Fruit fly (Drosophila melanogaster): ENCODE results near the gene tna.

The tna gene

DNA sequence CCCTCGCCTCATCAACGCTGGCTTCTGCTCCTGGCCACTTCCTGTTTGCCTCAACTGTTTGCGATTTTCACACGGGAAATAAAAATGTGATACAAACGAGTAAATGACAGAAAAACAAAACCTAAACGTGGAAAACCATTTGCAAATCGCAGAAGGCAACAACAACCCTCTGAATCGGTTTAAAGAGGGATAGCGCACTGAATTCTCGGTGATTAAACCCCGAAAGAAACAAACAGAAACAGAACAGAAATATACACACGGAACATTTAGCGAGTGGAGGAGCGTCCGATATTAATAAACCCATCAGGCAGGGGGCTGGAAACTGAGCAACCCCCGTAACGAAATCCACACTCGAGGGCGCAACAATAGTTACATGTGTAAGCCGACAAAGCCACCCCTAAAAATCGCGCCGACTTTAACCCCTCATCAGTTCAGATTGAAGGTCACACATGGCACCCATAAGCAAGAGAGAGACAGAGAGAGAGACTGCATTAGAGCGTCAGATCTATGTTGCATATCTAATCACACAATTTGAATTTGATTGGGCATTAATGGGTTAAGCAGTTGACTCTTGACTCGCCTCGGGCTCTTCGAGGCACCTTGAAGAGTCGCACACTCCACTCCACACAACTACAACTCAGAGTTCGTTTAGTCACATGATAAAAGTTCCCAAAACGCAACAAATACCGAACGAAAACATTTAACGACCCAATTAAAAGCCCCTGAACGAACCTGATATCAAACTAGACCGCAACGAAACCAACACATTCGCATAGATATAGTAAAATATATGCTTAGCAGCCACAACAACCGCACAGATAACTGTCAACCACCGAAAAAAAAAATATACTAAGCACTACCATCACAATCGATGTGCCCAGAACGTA is 26.6 kb downstream of the tna start (continued):
- no peak for TF ChIP-seq unc-4 (GFP tag; IDR thresholded peaks at IDR 0.05; ENCODE audit: partially characterized antibody)
- TF ChIP-seq CG18619 (GFP tag; optimal IDR thresholded peaks at IDR 0.05): peak; percentile 27
- TF ChIP-seq run (tag; optimal IDR thresholded peaks at IDR 0.05): peak; percentile 56
- TF ChIP-seq Hr78 (GFP tag; optimal IDR thresholded peaks at IDR 0.05): peak in 1 of 2 experiments; percentile 54
- TF ChIP-seq Rfx (GFP tag; IDR thresholded peaks at IDR 0.05): peak; percentile 40
- TF ChIP-seq stc (GFP tag; IDR thresholded peaks at IDR 0.05): no peak
- TF ChIP-seq CG11695 (GFP tag; IDR thresholded peaks at IDR 0.05): 0 out of 3 replicates have a peak, but pooled peaks have one; percentile 13
- TF ChIP-seq Deaf1 (tag; optimal IDR thresholded peaks at IDR 0.05): peak; percentile 12
- TF ChIP-seq CG15269 (tag; optimal IDR thresholded peaks at IDR 0.05): peak; percentile 36
- TF ChIP-seq CG13287 (GFP tag; IDR thresholded peaks at IDR 0.05; ENCODE audit: partially characterized antibody): no peak
- no peak for TF ChIP-seq CG18476 (GFP tag; optimal IDR thresholded peaks at IDR 0.05)
- peak; percentile 42; the same call in 1 of the 2 replicates for TF ChIP-seq GATAe (GFP tag; conservative IDR thresholded peaks at IDR 0.05)
- TF ChIP-seq CG12155 (GFP tag; optimal IDR thresholded peaks at IDR 0.05): peak; percentile 19
- TF ChIP-seq cg (GFP tag; optimal IDR thresholded peaks at IDR 0.05): peak; percentile 29
- peak; percentile 73 for TF ChIP-seq CG4360 (GFP tag; IDR thresholded peaks at IDR 0.05)
- TF ChIP-seq HHEX (GFP tag; optimal IDR thresholded peaks at IDR 0.05): peak; percentile 16
- peak; percentile 31 for TF ChIP-seq grau (tag; optimal IDR thresholded peaks at IDR 0.05)
- no peak for TF ChIP-seq jing (GFP tag; optimal IDR thresholded peaks at IDR 0.05)
- peak in 1 of 2 experiments; percentile 15 for TF ChIP-seq Pdp1 (GFP tag; optimal IDR thresholded peaks at IDR 0.05)
- TF ChIP-seq ftz-f1 (GFP tag; optimal IDR thresholded peaks at IDR 0.05): peak; percentile 43
- peak; percentile 18 for TF ChIP-seq CG1603 (tag; optimal IDR thresholded peaks at IDR 0.05)
- TF ChIP-seq CG17612 (GFP tag; IDR thresholded peaks at IDR 0.05): no peak
- peak; percentile 19; the same call in 1 of the 2 replicates for TF ChIP-seq Xrp1 (GFP tag; IDR thresholded peaks at IDR 0.05)
- TF ChIP-seq CG13775 (GFP tag; optimal IDR thresholded peaks at IDR 0.05): no peak
- TF ChIP-seq chn (GFP tag; optimal IDR thresholded peaks at IDR 0.05): peak; percentile 20
- peak; percentile 34 for TF ChIP-seq ATbp (GFP tag; optimal IDR thresholded peaks at IDR 0.05)
- peak; percentile 1 for TF ChIP-seq disco-r (GFP tag; optimal IDR thresholded peaks at IDR 0.05)
- no peak for TF ChIP-seq CG12659 (GFP tag; optimal IDR thresholded peaks at IDR 0.05)
- no peak for TF ChIP-seq slp2 (GFP tag; optimal IDR thresholded peaks at IDR 0.05)
- TF ChIP-seq ci (GFP tag; IDR thresholded peaks at IDR 0.05): peak; percentile 48; the same call in 1 of the 3 replicates
- TF ChIP-seq CG18599 (GFP tag; optimal IDR thresholded peaks at IDR 0.05): peak; percentile 62
- no peak for TF ChIP-seq CG4820 (GFP tag; optimal IDR thresholded peaks at IDR 0.05)
- no peak for TF ChIP-seq CG6654 (GFP tag; optimal IDR thresholded peaks at IDR 0.05)
- TF ChIP-seq gce (GFP tag; IDR thresholded peaks at IDR 0.05): no peak
- peak; percentile 20; the same call in 1 of the 2 replicates for TF ChIP-seq lmd (GFP tag; IDR thresholded peaks at IDR 0.05)
- no peak for TF ChIP-seq pan (optimal IDR thresholded peaks at IDR 0.05)
- TF ChIP-seq pan (GFP tag; optimal IDR thresholded peaks at IDR 0.05 in 1 of 2, IDR thresholded peaks at IDR 0.05 in 1 of 2): peak in 1 of 2 experiments; percentile 27
- TF ChIP-seq sd (tag; optimal IDR thresholded peaks at IDR 0.05): no peak
- no peak for TF ChIP-seq Ets65A (GFP tag)
- TF ChIP-seq CG9932 (GFP tag; IDR thresholded peaks at IDR 0.05): 0 out of 2 replicates have a peak, but pooled peaks have one; percentile 14
- peak; percentile 1 for TF ChIP-seq CG2678 (tag; optimal IDR thresholded peaks at IDR 0.05)
- TF ChIP-seq knrl (GFP tag; IDR thresholded peaks at IDR 0.05; ENCODE audit: partially characterized antibody): no peak
- TF ChIP-seq tup (GFP tag; optimal IDR thresholded peaks at IDR 0.05): peak; percentile 4
- TF ChIP-seq CG9817 (tag; optimal IDR thresholded peaks at IDR 0.05): peak; percentile 7
- no peak for TF ChIP-seq sc (optimal IDR thresholded peaks at IDR 0.05)
- TF ChIP-seq sc (GFP tag; optimal IDR thresholded peaks at IDR 0.05): no peak
- TF ChIP-seq Dad (GFP tag; optimal IDR thresholded peaks at IDR 0.05): no peak
- peak; percentile 33 for TF ChIP-seq cwo (GFP tag; optimal IDR thresholded peaks at IDR 0.05)

Measured in whole organism, embryonic.